Worm (Caenorhabditis elegans) whole organism, mixed stage, embryonic: ENCODE measurements around the gene F16B3.2.

Experiments
- blmp-1 ChIP-seq: fragments of 150-350 bp; optimal IDR thresholded peaks from 2 replicates; lab custom pipeline; 2014; ENCODE audit warnings: missing biosample characterization, missing genetic modification characterization
- elt-1 ChIP-seq: sonication (generic microtip); optimal IDR thresholded peaks from 2 replicates; lab custom pipeline; 2017; ENCODE audit warnings: missing genetic modification characterization, mild to moderate bottlenecking, missing compliant biosample characterization, antibody characterized with exemption, moderate library complexity, borderline replicate concordance; ENCODE audit not compliant: insufficient read depth
- lsy-2 ChIP-seq: fragments of 150-350 bp; optimal IDR thresholded peaks from 2 replicates; lab custom pipeline; 2014; ENCODE audit warnings: missing biosample characterization, missing genetic modification characterization
- nhr-12 ChIP-seq: fragments of 150-350 bp; optimal IDR thresholded peaks from 2 replicates; lab custom pipeline; 2014; ENCODE audit warnings: missing biosample characterization, missing genetic modification characterization
- nhr-2 ChIP-seq: fragments of 150-350 bp; optimal IDR thresholded peaks from 2 replicates; lab custom pipeline; 2014; ENCODE audit warnings: missing biosample characterization, missing genetic modification characterization
- nhr-28 ChIP-seq: fragments of 150-350 bp; optimal IDR thresholded peaks from 2 replicates; lab custom pipeline; 2014; ENCODE audit warnings: missing biosample characterization, missing genetic modification characterization
- nhr-76 ChIP-seq: sonication (generic microtip); optimal IDR thresholded peaks from 2 replicates; lab custom pipeline; 2017; ENCODE audit warnings: missing biosample characterization, missing genetic modification characterization
- pha-4 ChIP-seq: fragments of 150-350 bp; optimal IDR thresholded peaks from 2 replicates; lab custom pipeline; 2018; ENCODE audit warnings: missing biosample characterization, missing genetic modification reagents, missing genetic modification characterization
- unc-39 ChIP-seq: fragments of 150-350 bp; optimal IDR thresholded peaks from 2 replicates; lab custom pipeline; 2014; ENCODE audit warnings: missing biosample characterization, missing genetic modification characterization
- unc-62 ChIP-seq: fragments of 150-350 bp; optimal IDR thresholded peaks from 2 replicates; lab custom pipeline; 2014; ENCODE audit warnings: missing biosample characterization, missing genetic modification reagents, missing genetic modification characterization
- ztf-11 ChIP-seq: fragments of 150-350 bp; optimal IDR thresholded peaks from 2 replicates; lab custom pipeline; 2014; ENCODE audit warnings: missing biosample characterization, missing genetic modification characterization

ce11 chrV:1299232-1299631 lies 15.7 kb upstream of the F16B3.2 start, which contains the start of gene egl-2:
- TF ChIP-seq lsy-2 (tag; lab: Kevin White, UChicago) (no peak), unc-62 (no peak), ztf-11 (tag; lab: Kevin White, UChicago) (no peak), pha-4 (tag; lab: Kevin White, UChicago) (no peak), blmp-1 (tag; lab: Kevin White, UChicago) (no peak), elt-1 (tag; lab: Kevin White, UChicago) (no peak), nhr-2 (no peak), nhr-12 (no peak), nhr-28 (tag; lab: Kevin White, UChicago) (no peak), nhr-76 (tag; lab: Kevin White, UChicago) (no peak), unc-39 (tag; lab: Kevin White, UChicago) (no peak)
